Fruit fly (Drosophila melanogaster): ENCODE results near the gene CG14556.

Gene CG14556

DNA sequence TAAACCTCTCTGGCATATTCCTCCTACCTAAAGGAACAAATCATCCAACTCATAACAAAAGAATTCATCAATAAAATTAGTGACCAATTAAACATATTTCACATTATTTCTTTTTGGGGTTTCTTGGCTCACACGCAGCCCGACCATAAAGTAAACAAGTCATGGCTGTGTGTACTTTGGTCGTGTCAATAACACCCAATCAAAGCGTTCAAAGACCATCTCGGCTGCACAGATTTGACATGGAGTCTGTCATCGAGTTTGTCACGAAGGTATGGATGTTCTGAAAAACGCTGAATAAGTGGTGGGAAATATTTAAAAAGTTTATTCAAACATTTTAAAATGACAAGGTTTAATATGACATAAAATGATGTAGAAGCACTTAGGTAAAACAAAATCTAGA is 4.1 kb downstream of the CG14556 start (continued):
- TF ChIP-seq Bdp1 (GFP tag; optimal IDR thresholded peaks at IDR 0.05) (peak; percentile 38), ara (GFP tag; IDR thresholded peaks at IDR 0.05) (peak; percentile 62; the same call in 1 of the 2 replicates), Atf6 (GFP tag; IDR thresholded peaks at IDR 0.05) (peak; percentile 32), mld (GFP tag; IDR thresholded peaks at IDR 0.05; ENCODE audit: partially characterized antibody) (no peak), E2f2 (GFP tag; IDR thresholded peaks at IDR 0.05) (peak; percentile 22; the same call in 1 of the 2 replicates), dpn (GFP tag; optimal IDR thresholded peaks at IDR 0.05) (peak; percentile 4 to 36), CG13894 (tag; optimal IDR thresholded peaks at IDR 0.05) (no peak), insv (GFP tag; optimal IDR thresholded peaks at IDR 0.05) (no peak), prd (optimal IDR thresholded peaks at IDR 0.05) (no peak), prd (GFP tag; IDR thresholded peaks at IDR 0.05) (0 out of 3 replicates have a peak, but pooled peaks have one; percentile 44), CG8089 (GFP tag; optimal IDR thresholded peaks at IDR 0.05) (peak; percentile 9), CG5180 (GFP tag; optimal IDR thresholded peaks at IDR 0.05) (peak; percentile 31), sens (GFP tag) (peak; percentile 93), sr (GFP tag; IDR thresholded peaks at IDR 0.05) (peak; percentile 54; the same call in 1 of the 3 replicates), Mes4 (GFP tag; optimal IDR thresholded peaks at IDR 0.05) (peak; percentile 16), D19B (GFP tag; optimal IDR thresholded peaks at IDR 0.05) (no peak), zf30C (GFP tag; optimal IDR thresholded peaks at IDR 0.05) (no peak), CG30020 (tag; optimal IDR thresholded peaks at IDR 0.05) (no peak), D (optimal IDR thresholded peaks at IDR 0.05) (no peak), D (GFP tag; optimal IDR thresholded peaks at IDR 0.05) (peak; percentile 18), MTF-1 (GFP tag; optimal IDR thresholded peaks at IDR 0.05; ENCODE audit: borderline replicate concordance) (peak; percentile 41), so (GFP tag; IDR thresholded peaks at IDR 0.05) (peak; percentile 59; the same call in 1 of the 3 replicates), Fer1 (GFP tag; optimal IDR thresholded peaks at IDR 0.05) (peak; percentile 30), HHEX (GFP tag; optimal IDR thresholded peaks at IDR 0.05) (peak; percentile 47), CG18599 (GFP tag; optimal IDR thresholded peaks at IDR 0.05) (peak; percentile 36), gsb-n (tag; optimal IDR thresholded peaks at IDR 0.05) (peak; percentile 27), kah (GFP tag; optimal IDR thresholded peaks at IDR 0.05) (peak; percentile 16), CG1233 (GFP tag; optimal IDR thresholded peaks at IDR 0.05) (peak; percentile 74), pfk (GFP tag; optimal IDR thresholded peaks at IDR 0.05) (peak; percentile 3), CG6854 (GFP tag; optimal IDR thresholded peaks at IDR 0.05) (peak; percentile 18), dmrt11E (tag; optimal IDR thresholded peaks at IDR 0.05) (no peak), Blimp-1 (GFP tag; optimal IDR thresholded peaks at IDR 0.05) (peak; percentile 51), CG9727 (GFP tag; optimal IDR thresholded peaks at IDR 0.05) (peak; percentile 28), tup (GFP tag; optimal IDR thresholded peaks at IDR 0.05) (no peak), NfI (GFP tag; optimal IDR thresholded peaks at IDR 0.05) (peak; percentile 42), otp (GFP tag; IDR thresholded peaks at IDR 0.05) (peak; percentile 59; the same call in 1 of the 3 replicates), grau (tag; optimal IDR thresholded peaks at IDR 0.05) (peak; percentile 12), Sox100B (GFP tag; optimal IDR thresholded peaks at IDR 0.05) (peak; percentile 46), pan (optimal IDR thresholded peaks at IDR 0.05) (no peak), pan (GFP tag; optimal IDR thresholded peaks at IDR 0.05 in 1 of 2, IDR thresholded peaks at IDR 0.05 in 1 of 2) (peak in 1 of 2 experiments; percentile 15), bowl (GFP tag; IDR thresholded peaks at IDR 0.05) (no peak), da (GFP tag; optimal IDR thresholded peaks at IDR 0.05) (no peak), Gsc (GFP tag; IDR thresholded peaks at IDR 0.05) (no peak), chif (GFP tag; optimal IDR thresholded peaks at IDR 0.05) (peak in 1 of 2 experiments; percentile 43), pho (GFP tag; optimal IDR thresholded peaks at IDR 0.05) (no peak), CG1024 (GFP tag; IDR thresholded peaks at IDR 0.05) (peak; percentile 67; the same call in 1 of the 2 replicates), Vsx1 (GFP tag; optimal IDR thresholded peaks at IDR 0.05) (peak; percentile 49), fd3F (GFP tag; optimal IDR thresholded peaks at IDR 0.05) (peak; percentile 53), cato (GFP tag; optimal IDR thresholded peaks at IDR 0.05; ENCODE audit: borderline replicate concordance) (peak; percentile 21), cg (GFP tag; optimal IDR thresholded peaks at IDR 0.05) (no peak)

Measured in whole organism, embryonic.